Worm (Caenorhabditis elegans) whole organism, late embryonic: Measurements from ENCODE around the gene nep-10.

Source experiments
- Y22D7AL.16 ChIP-seq: sonication (generic microtip); optimal IDR thresholded peaks from 2 replicates; lab custom pipeline; 2016; ENCODE audit warnings: missing genetic modification characterization, missing compliant biosample characterization
- ama-1 ChIP-seq: fragments of 150-350 bp; optimal IDR thresholded peaks from 2 replicates; lab custom pipeline; 2014
- ceh-30 ChIP-seq: fragments of 150-350 bp; optimal IDR thresholded peaks from 2 replicates; lab custom pipeline; 2014; ENCODE audit warnings: missing biosample characterization, missing genetic modification characterization
- ceh-34 ChIP-seq: sonication (generic microtip); optimal IDR thresholded peaks from 2 replicates; lab custom pipeline; 2016; ENCODE audit warnings: mild to moderate bottlenecking, missing genetic modification characterization, missing compliant biosample characterization
- ceh-9 ChIP-seq: sonication (generic microtip); optimal IDR thresholded peaks from 2 replicates; lab custom pipeline; 2016; ENCODE audit warnings: mild to moderate bottlenecking, missing genetic modification characterization, inconsistent platforms, missing compliant biosample characterization
- dve-1 ChIP-seq: sonication (generic microtip); optimal IDR thresholded peaks from 2 replicates; lab custom pipeline; 2017; ENCODE audit warnings: antibody characterized with exemption, mild to moderate bottlenecking, missing genetic modification characterization, missing compliant biosample characterization
- fkh-10 ChIP-seq: fragments of 150-350 bp; optimal IDR thresholded peaks from 2 replicates; lab custom pipeline; 2014; ENCODE audit warnings: missing biosample characterization, missing genetic modification reagents, missing genetic modification characterization
- nhr-11 ChIP-seq: fragments of 150-350 bp; optimal IDR thresholded peaks from 2 replicates; lab custom pipeline; 2014; ENCODE audit warnings: missing biosample characterization, missing genetic modification characterization
- nhr-232 ChIP-seq: sonication (generic microtip); optimal IDR thresholded peaks from 2 replicates; lab custom pipeline; 2016; ENCODE audit warnings: missing genetic modification characterization, missing compliant biosample characterization
- pha-4 ChIP-seq: fragments of 150-350 bp; optimal IDR thresholded peaks from 2 replicates; lab custom pipeline; 2018; ENCODE audit warnings: missing biosample characterization, missing genetic modification reagents, missing genetic modification characterization
- rnt-1 ChIP-seq: sonication (generic microtip); optimal IDR thresholded peaks from 2 replicates; lab custom pipeline; 2016; ENCODE audit warnings: missing genetic modification characterization, missing compliant biosample characterization
- unc-86 ChIP-seq: sonication (generic microtip); optimal IDR thresholded peaks from 2 replicates; lab custom pipeline; 2016; ENCODE audit warnings: missing genetic modification characterization, missing compliant biosample characterization
- zip-5 ChIP-seq: sonication (generic microtip); optimal IDR thresholded peaks from 2 replicates; lab custom pipeline; 2016; ENCODE audit warnings: missing genetic modification characterization, missing compliant biosample characterization

- no peak for TF ChIP-seq ceh-34 (tag; lab: Kevin White, UChicago)
- TF ChIP-seq dve-1 (tag; lab: Kevin White, UChicago), result no peak
- no peak for TF ChIP-seq ceh-30 (tag; lab: Kevin White, UChicago)
- TF ChIP-seq ama-1 (lab: Kevin White, UChicago), result no peak
- no peak for TF ChIP-seq ceh-9
- no peak for TF ChIP-seq Y22D7AL.16 (tag; lab: Kevin White, UChicago)
- no peak for TF ChIP-seq unc-86 (tag; lab: Kevin White, UChicago)
- TF ChIP-seq pha-4, result no peak
- no peak for TF ChIP-seq nhr-11
- TF ChIP-seq rnt-1 (tag; lab: Kevin White, UChicago), result no peak
- no peak for TF ChIP-seq nhr-232
- TF ChIP-seq fkh-10 (GFP tag; lab: Kevin White, UChicago), result no peak
- TF ChIP-seq zip-5 (tag; lab: Kevin White, UChicago), result no peak
Observed at ce11 chrII:3395484-3395883, 7.3 kb downstream of the nep-10 start, which contains the start of gene nep-20.
